Fruit fly (Drosophila melanogaster) whole organism, prepupa: Measurements from ENCODE around the gene yata.
A peak's percentile ranks its signal among the peaks of the same experiment; 100 is the strongest.

ENCODE experiments used
- Blimp-1 ChIP-seq: fragments of 200-800 bp; sonication (Bioruptor generic); optimal IDR thresholded peaks from 3 replicates; lab custom pipeline; 2017; ENCODE audit warnings: missing biosample characterization, missing genetic modification characterization, mild to moderate bottlenecking, moderate library complexity, missing genetic modification reagents
- CG10631 ChIP-seq: fragments of 200-800 bp; sonication (Bioruptor generic); optimal IDR thresholded peaks from 2 replicates; lab custom pipeline; 2016; ENCODE audit warnings: missing biosample characterization, missing genetic modification characterization
- CG10669 ChIP-seq: fragments of 200-800 bp; sonication (Bioruptor generic); optimal IDR thresholded peaks from 3 replicates; lab custom pipeline; 2018; ENCODE audit warnings: missing biosample characterization, mild to moderate bottlenecking, missing genetic modification characterization, moderate library complexity
- CG11902 ChIP-seq: fragments of 200-800 bp; sonication (Bioruptor generic); optimal IDR thresholded peaks from 3 replicates; lab custom pipeline; 2016; ENCODE audit warnings: missing biosample characterization, missing genetic modification characterization
- CG15336 ChIP-seq: fragments of 200-800 bp; sonication (Bioruptor generic); IDR thresholded peaks from 2 replicates; pipeline ENCODE4 v1.3.6; 2022; ENCODE audit warnings: missing biosample characterization, missing genetic modification characterization
- CG1621 ChIP-seq: fragments of 200-800 bp; sonication (Bioruptor generic); optimal IDR thresholded peaks from 3 replicates; lab custom pipeline; 2018; ENCODE audit warnings: missing biosample characterization, mild to moderate bottlenecking, missing genetic modification characterization
- CG16779 ChIP-seq: fragments of 200-800 bp; sonication (Bioruptor generic); optimal IDR thresholded peaks from 3 replicates; lab custom pipeline; 2017; ENCODE audit warnings: missing biosample characterization, mild to moderate bottlenecking, missing genetic modification characterization
- CG3032 ChIP-seq: fragments of 200-800 bp; optimal IDR thresholded peaks from 2 replicates; lab custom pipeline; 2019; ENCODE audit warnings: missing biosample characterization, mild to moderate bottlenecking, missing genetic modification characterization, moderate library complexity
- CG31627 ChIP-seq: fragments of 200-800 bp; sonication (Bioruptor generic); optimal IDR thresholded peaks from 3 replicates; lab custom pipeline; 2016; ENCODE audit warnings: missing biosample characterization, missing genetic modification characterization
- CG32006 ChIP-seq: fragments of 200-800 bp; sonication (Bioruptor generic); optimal IDR thresholded peaks from 3 replicates; lab custom pipeline; 2017; ENCODE audit warnings: missing biosample characterization, mild to moderate bottlenecking, missing genetic modification characterization
- CG34406 ChIP-seq: fragments of 200-800 bp; sonication (Bioruptor generic); optimal IDR thresholded peaks from 3 replicates; lab custom pipeline; 2016; ENCODE audit warnings: missing biosample characterization, missing genetic modification characterization
- CG3919 ChIP-seq: fragments of 200-800 bp; sonication (Bioruptor generic); optimal IDR thresholded peaks from 3 replicates; lab custom pipeline; 2016; ENCODE audit warnings: missing biosample characterization, missing genetic modification characterization
- CG4318 ChIP-seq: fragments of 200-800 bp; sonication (Bioruptor generic); optimal IDR thresholded peaks from 3 replicates; lab custom pipeline; 2017; ENCODE audit warnings: missing biosample characterization, mild to moderate bottlenecking, missing genetic modification characterization
- CG6163 ChIP-seq: fragments of 200-800 bp; sonication (Bioruptor generic); IDR thresholded peaks from 3 replicates; pipeline ENCODE4 v1.3.6; 2022; ENCODE audit warnings: missing biosample characterization, missing genetic modification characterization
- CG6276 ChIP-seq: fragments of 200-800 bp; sonication (Bioruptor generic); optimal IDR thresholded peaks from 2 replicates; lab custom pipeline; 2017; ENCODE audit warnings: missing biosample characterization, mild to moderate bottlenecking, missing genetic modification characterization
- CG6792 ChIP-seq: fragments of 200-800 bp; sonication (Bioruptor generic); optimal IDR thresholded peaks from 3 replicates; lab custom pipeline; 2016; ENCODE audit warnings: missing biosample characterization, missing genetic modification characterization
- CG6808 ChIP-seq: fragments of 200-800 bp; sonication (Bioruptor generic); optimal IDR thresholded peaks from 3 replicates; lab custom pipeline; 2017; ENCODE audit warnings: missing biosample characterization, missing genetic modification characterization, mild to moderate bottlenecking, moderate library complexity, missing genetic modification reagents
- CG6854 ChIP-seq: fragments of 200-800 bp; sonication (Bioruptor generic); optimal IDR thresholded peaks from 2 replicates; lab custom pipeline; 2017; ENCODE audit warnings: missing biosample characterization, mild to moderate bottlenecking, missing genetic modification characterization
- CG7368 ChIP-seq: fragments of 200-800 bp; sonication (Bioruptor generic); optimal IDR thresholded peaks from 3 replicates; lab custom pipeline; 2016; ENCODE audit warnings: missing biosample characterization, missing genetic modification characterization
- CG8119 ChIP-seq: fragments of 200-800 bp; sonication (Bioruptor generic); IDR thresholded peaks from 3 replicates; pipeline ENCODE4 v1.3.6; 2022; ENCODE audit warnings: missing biosample characterization, missing genetic modification characterization
- CG8319 ChIP-seq: fragments of 200-800 bp; sonication (Bioruptor generic); optimal IDR thresholded peaks from 3 replicates; lab custom pipeline; 2016; ENCODE audit warnings: missing biosample characterization, missing genetic modification characterization
- CG8632 ChIP-seq: fragments of 200-800 bp; sonication (Bioruptor generic); optimal IDR thresholded peaks from 3 replicates; lab custom pipeline; 2016; ENCODE audit warnings: missing biosample characterization, missing genetic modification characterization
- CG9139 ChIP-seq: fragments of 200-800 bp; sonication (Bioruptor generic); optimal IDR thresholded peaks from 3 replicates; lab custom pipeline; 2017; ENCODE audit warnings: missing biosample characterization, mild to moderate bottlenecking, missing genetic modification characterization
- Eip75B ChIP-seq: fragments of 200-800 bp; sonication (Bioruptor generic); optimal IDR thresholded peaks from 3 replicates; lab custom pipeline; 2016; ENCODE audit warnings: missing biosample characterization, missing genetic modification characterization
- Eip78C ChIP-seq: fragments of 200-800 bp; sonication (Bioruptor generic); peaks from one replicate; lab custom pipeline; 2016; ENCODE audit warnings: missing biosample characterization, missing genetic modification characterization
- Ets21C ChIP-seq: fragments of 200-800 bp; sonication (Bioruptor generic); optimal IDR thresholded peaks from 3 replicates; lab custom pipeline; 2016; ENCODE audit warnings: missing biosample characterization, missing genetic modification characterization
- Ets96B ChIP-seq: fragments of 200-800 bp; optimal IDR thresholded peaks from 2 replicates; lab custom pipeline; 2019; ENCODE audit warnings: missing biosample characterization, mild to moderate bottlenecking, missing genetic modification characterization, moderate library complexity
- Gug ChIP-seq: fragments of 200-800 bp; sonication (Bioruptor generic); IDR thresholded peaks from 2 replicates; pipeline ENCODE4 v1.3.6; 2022; ENCODE audit warnings: missing biosample characterization, missing genetic modification characterization
- Hr4 ChIP-seq: fragments of 200-800 bp; sonication (Bioruptor generic); optimal IDR thresholded peaks from 3 replicates; lab custom pipeline; 2016; ENCODE audit warnings: missing biosample characterization, missing genetic modification characterization
- Met ChIP-seq: fragments of 200-800 bp; sonication (Bioruptor generic); optimal IDR thresholded peaks from 3 replicates; lab custom pipeline; 2016; ENCODE audit warnings: missing biosample characterization, missing genetic modification characterization
- Smox ChIP-seq: fragments of 200-800 bp; sonication (Bioruptor generic); optimal IDR thresholded peaks from 3 replicates; lab custom pipeline; 2016; ENCODE audit warnings: missing biosample characterization, missing genetic modification characterization
- Sox102F ChIP-seq: fragments of 200-800 bp; sonication (Bioruptor generic); optimal IDR thresholded peaks from 2 replicates; lab custom pipeline; 2016; ENCODE audit warnings: missing biosample characterization, mild to moderate bottlenecking, missing genetic modification characterization
- achi ChIP-seq: fragments of 200-800 bp; sonication (Bioruptor generic); optimal IDR thresholded peaks from 3 replicates; lab custom pipeline; 2016; ENCODE audit warnings: missing biosample characterization, missing genetic modification characterization
- acj6 ChIP-seq: fragments of 200-800 bp; sonication (Bioruptor generic); optimal IDR thresholded peaks from 3 replicates; lab custom pipeline; 2016; ENCODE audit warnings: missing biosample characterization, missing genetic modification characterization
- cyc ChIP-seq: fragments of 200-800 bp; sonication (Bioruptor generic); optimal IDR thresholded peaks from 3 replicates; lab custom pipeline; 2016; ENCODE audit warnings: missing biosample characterization, missing genetic modification characterization
- dac ChIP-seq: fragments of 200-800 bp; sonication (Bioruptor generic); optimal IDR thresholded peaks from 2 replicates; lab custom pipeline; 2017; ENCODE audit warnings: missing biosample characterization, mild to moderate bottlenecking, missing genetic modification characterization
- dsx ChIP-seq: fragments of 200-800 bp; optimal IDR thresholded peaks from 3 replicates; lab custom pipeline; 2019; ENCODE audit warnings: missing biosample characterization, mild to moderate bottlenecking, missing genetic modification characterization, moderate library complexity; ENCODE audit not compliant: poor library complexity, severe bottlenecking
- eg ChIP-seq: fragments of 200-800 bp; sonication (Bioruptor generic); IDR thresholded peaks from 3 replicates; pipeline ENCODE4 v1.3.6; 2022; ENCODE audit warnings: missing biosample characterization, missing genetic modification characterization
- esn ChIP-seq: fragments of 200-800 bp; sonication (Bioruptor generic); optimal IDR thresholded peaks from 2 replicates; lab custom pipeline; 2016; ENCODE audit warnings: missing biosample characterization, mild to moderate bottlenecking, missing genetic modification characterization, moderate library complexity
- fd59A ChIP-seq: fragments of 200-800 bp; sonication (Bioruptor generic); optimal IDR thresholded peaks from 2 replicates; lab custom pipeline; 2017; ENCODE audit warnings: missing biosample characterization, mild to moderate bottlenecking, missing genetic modification characterization, missing genetic modification reagents
- lz ChIP-seq: fragments of 200-800 bp; sonication (Bioruptor generic); optimal IDR thresholded peaks from 3 replicates; lab custom pipeline; 2016; ENCODE audit warnings: missing biosample characterization, missing genetic modification characterization
- net ChIP-seq: fragments of 200-800 bp; sonication (Bioruptor generic); optimal IDR thresholded peaks from 3 replicates; lab custom pipeline; 2016; ENCODE audit warnings: missing biosample characterization, missing genetic modification characterization
- spab ChIP-seq: fragments of 200-800 bp; sonication (Bioruptor generic); optimal IDR thresholded peaks from 2 replicates; lab custom pipeline; 2017; ENCODE audit warnings: missing biosample characterization, mild to moderate bottlenecking, missing genetic modification characterization, missing genetic modification reagents
- svp ChIP-seq: fragments of 200-800 bp; sonication (Bioruptor generic); peaks from one replicate; lab custom pipeline; 2016; ENCODE audit warnings: missing biosample characterization, missing genetic modification characterization
- topi ChIP-seq: fragments of 200-800 bp; sonication (Bioruptor generic); optimal IDR thresholded peaks from 3 replicates; lab custom pipeline; 2016; ENCODE audit warnings: missing biosample characterization, missing genetic modification characterization
- vri ChIP-seq: fragments of 200-800 bp; sonication (Bioruptor generic); optimal IDR thresholded peaks from 3 replicates; lab custom pipeline; 2016; ENCODE audit warnings: missing biosample characterization, mild to moderate bottlenecking, missing genetic modification characterization

The yata gene

dm6 chr3R:29737891-29738290, 11.1 kb upstream of the yata start, which contains the start of gene Gnpnat (continued):
- TF ChIP-seq Eip75B (GFP tag; lab: Kevin White, UChicago) (peak; percentile 63), CG31627 (GFP tag; lab: Kevin White, UChicago) (peak; percentile 11), esn (GFP tag; lab: Kevin White, UChicago) (peak; percentile 69), vri (GFP tag; lab: Kevin White, UChicago) (peak; percentile 55), Ets21C (no peak), CG15336 (GFP tag; lab: Robert Waterston, UW) (no peak), CG9139 (no peak), Smox (GFP tag; lab: Kevin White, UChicago) (peak; percentile 44), CG3919 (GFP tag; lab: Kevin White, UChicago) (peak; percentile 62), CG34406 (GFP tag; lab: Kevin White, UChicago) (peak; percentile 40), CG3032 (tag; lab: Kevin White, UChicago) (peak; percentile 13), topi (peak; percentile 45), fd59A (GFP tag; lab: Kevin White, UChicago) (no peak), spab (GFP tag; lab: Kevin White, UChicago) (peak; percentile 6), net (peak; percentile 54), CG1621 (tag; lab: Kevin White, UChicago) (peak; percentile 17), Met (GFP tag; lab: Kevin White, UChicago) (peak; percentile 47)

dm6 chr3R:29740078-29740477, 8.9 kb upstream of the yata start:
- no peak for TF ChIP-seq lz (GFP tag; lab: Kevin White, UChicago)
- TF ChIP-seq Eip78C (GFP tag; lab: Kevin White, UChicago), result peak; percentile 14
- TF ChIP-seq Blimp-1 (GFP tag; lab: Kevin White, UChicago), result peak; percentile 76
- TF ChIP-seq dsx (GFP tag; lab: Kevin White, UChicago), result peak; percentile 49

DNA sequence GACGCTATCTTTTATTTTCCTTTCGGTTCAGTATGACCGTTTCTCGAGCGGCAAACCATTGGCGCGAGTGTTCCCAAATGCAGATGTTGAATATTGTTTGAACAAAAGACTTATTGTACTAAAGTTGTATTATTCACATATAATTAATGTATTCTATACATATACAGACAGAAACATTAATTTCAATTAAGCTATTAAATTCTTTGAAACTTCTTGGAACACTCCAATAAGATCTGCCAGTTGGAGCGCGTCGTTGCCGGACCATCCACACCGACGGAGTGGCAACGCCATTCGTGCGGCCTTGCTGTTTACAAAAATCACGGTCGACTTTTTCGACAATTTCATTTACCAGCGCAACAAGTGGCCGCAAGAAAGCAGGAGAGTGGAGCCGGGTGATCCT, 4.0 kb upstream of the yata start, which contains the start of the genes Wdr24 and IntS11:
Gene Wdr24, minus strand, starts transcription at position 37 of the 400 bp plus-strand sequence.
Gene IntS11, plus strand, starts transcription at position 282 of the 400 bp plus-strand sequence.
- peak; percentile 100 for TF ChIP-seq CG10669
- peak; percentile 84 for TF ChIP-seq CG16779
- peak; percentile 98 for TF ChIP-seq lz (GFP tag; lab: Kevin White, UChicago)
- no peak for TF ChIP-seq spab (GFP tag; lab: Kevin White, UChicago)
- TF ChIP-seq CG32006 (GFP tag; lab: Kevin White, UChicago), result peak; percentile 97
- TF ChIP-seq Ets21C, result peak; percentile 95
- TF ChIP-seq CG10631 (GFP tag; lab: Kevin White, UChicago), result peak; percentile 95
- peak; percentile 93 for TF ChIP-seq CG6792 (GFP tag; lab: Kevin White, UChicago)
- peak; percentile 29 for TF ChIP-seq CG6854 (GFP tag; lab: Kevin White, UChicago)
- no peak for TF ChIP-seq Smox (GFP tag; lab: Kevin White, UChicago)
- peak; percentile 94 for TF ChIP-seq CG34406 (GFP tag; lab: Kevin White, UChicago)
- TF ChIP-seq CG6276, result no peak
- TF ChIP-seq CG6163 (GFP tag; lab: Robert Waterston, UW), result peak; percentile 98
- TF ChIP-seq cyc (GFP tag; lab: Kevin White, UChicago), result peak; percentile 98
- peak; percentile 89 for TF ChIP-seq achi (GFP tag; lab: Kevin White, UChicago)
- peak; percentile 84 for TF ChIP-seq CG8319 (GFP tag; lab: Kevin White, UChicago)
- TF ChIP-seq CG7368 (GFP tag; lab: Kevin White, UChicago), result no peak
- peak; percentile 92 for TF ChIP-seq CG8632
- TF ChIP-seq acj6 (GFP tag; lab: Kevin White, UChicago), result peak; percentile 95
- TF ChIP-seq CG9139, result no peak
- no peak for TF ChIP-seq CG6808
- TF ChIP-seq svp (GFP tag; lab: Kevin White, UChicago), result peak; percentile 96
- no peak for TF ChIP-seq Sox102F (GFP tag; lab: Kevin White, UChicago)
- no peak for TF ChIP-seq Eip75B (GFP tag; lab: Kevin White, UChicago)
- TF ChIP-seq dsx (GFP tag; lab: Kevin White, UChicago), result peak; percentile 92
- TF ChIP-seq Blimp-1 (GFP tag; lab: Kevin White, UChicago), result peak; percentile 88
- TF ChIP-seq esn (GFP tag; lab: Kevin White, UChicago), result peak; percentile 95
- peak; percentile 99 for TF ChIP-seq eg (GFP tag; lab: Robert Waterston, UW)
- TF ChIP-seq Gug (GFP tag; lab: Robert Waterston, UW), result peak; percentile 98
- no peak for TF ChIP-seq CG4318 (GFP tag; lab: Kevin White, UChicago)
- peak; percentile 89 for TF ChIP-seq fd59A (GFP tag; lab: Kevin White, UChicago)
- TF ChIP-seq Ets96B (tag; lab: Kevin White, UChicago), result peak; percentile 93
- no peak for TF ChIP-seq dac
- peak; percentile 89 for TF ChIP-seq CG8119 (GFP tag; lab: Robert Waterston, UW)
- TF ChIP-seq CG31627 (GFP tag; lab: Kevin White, UChicago), result peak; percentile 98
- TF ChIP-seq Hr4 (GFP tag; lab: Kevin White, UChicago), result peak; percentile 96
- TF ChIP-seq CG11902 (GFP tag; lab: Kevin White, UChicago), result peak; percentile 99
- peak; percentile 95 for TF ChIP-seq CG3919 (GFP tag; lab: Kevin White, UChicago)
- no peak for TF ChIP-seq Met (GFP tag; lab: Kevin White, UChicago)
